Worm (Caenorhabditis elegans): Measurements from ENCODE around the gene svh-1.

svh-1 gene

DNA sequence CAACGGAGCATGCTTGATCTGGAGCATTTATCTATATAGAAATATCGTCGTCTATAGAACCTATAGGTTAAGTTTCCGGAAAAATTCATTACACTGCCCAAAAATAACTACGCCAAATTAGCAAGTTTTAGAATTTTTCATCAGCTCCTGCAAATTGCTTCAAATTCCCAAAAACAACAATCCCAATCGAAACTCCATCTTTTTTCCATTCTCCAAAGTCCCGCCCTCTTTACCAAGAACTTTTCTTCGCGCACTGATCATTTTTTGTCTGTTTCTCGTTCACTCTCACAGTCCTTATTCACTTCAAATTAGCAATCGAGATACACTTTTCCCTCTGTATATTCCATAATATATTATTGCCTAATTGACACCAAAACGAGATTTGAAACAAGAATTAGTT lies at the start of gene svh-1:
svh-1 (plus strand) TSS at position 301 of the 400 bp plus-strand sequence.
- TF ChIP-seq F57A8.1 (GFP tag; optimal IDR thresholded peaks at IDR 0.05) (no peak), sptf-2 (GFP tag; optimal IDR thresholded peaks at IDR 0.05) (no peak), mxl-1 (tag; optimal IDR thresholded peaks at IDR 0.05) (no peak), snpc-1.1 (tag; optimal IDR thresholded peaks at IDR 0.05; ENCODE audit: insufficient read depth) (no peak), F37B4.10 (GFP tag; IDR thresholded peaks at IDR 0.05) (no peak), ekl-4 (GFP tag; IDR thresholded peaks at IDR 0.05) (no peak), ceh-79 (tag; optimal IDR thresholded peaks at IDR 0.05) (no peak), C06A6.2 (GFP tag; conservative IDR thresholded peaks at IDR 0.05) (no peak), lir-1 (GFP tag; conservative IDR thresholded peaks at IDR 0.05) (no peak), lsy-27 (tag; optimal IDR thresholded peaks at IDR 0.05; ENCODE audit: borderline replicate concordance, insufficient read depth) (no peak), bed-1 (GFP tag; IDR thresholded peaks at IDR 0.05) (no peak), lin-35 (GFP tag; optimal IDR thresholded peaks at IDR 0.05) (no peak), pha-4 (tag; optimal IDR thresholded peaks at IDR 0.05) (no peak), T26A5.8 (tag; optimal IDR thresholded peaks at IDR 0.05) (no peak)

- TF ChIP-seq nhr-80 (tag; optimal IDR thresholded peaks at IDR 0.05) (no peak), lir-1 (GFP tag; conservative IDR thresholded peaks at IDR 0.05) (no peak), mes-4 (tag; optimal IDR thresholded peaks at IDR 0.05) (no peak), madf-6 (GFP tag; IDR thresholded peaks at IDR 0.05) (no peak), chd-7 (tag; optimal IDR thresholded peaks at IDR 0.05) (no peak), B0019.2 (GFP tag; conservative IDR thresholded peaks at IDR 0.05) (no peak), let-526 (GFP tag; IDR thresholded peaks at IDR 0.05) (no peak), B0336.3 (GFP tag; IDR thresholded peaks at IDR 0.05) (no peak), xnd-1 (tag; optimal IDR thresholded peaks at IDR 0.05) (no peak)
Measured at ce11 chrIV:8157161-8157560, 49.3 kb upstream of the svh-1 start, which contains the start of gene B0218.5. Gene B0218.5 (minus strand): TSS chrIV:8157261.

DNA sequence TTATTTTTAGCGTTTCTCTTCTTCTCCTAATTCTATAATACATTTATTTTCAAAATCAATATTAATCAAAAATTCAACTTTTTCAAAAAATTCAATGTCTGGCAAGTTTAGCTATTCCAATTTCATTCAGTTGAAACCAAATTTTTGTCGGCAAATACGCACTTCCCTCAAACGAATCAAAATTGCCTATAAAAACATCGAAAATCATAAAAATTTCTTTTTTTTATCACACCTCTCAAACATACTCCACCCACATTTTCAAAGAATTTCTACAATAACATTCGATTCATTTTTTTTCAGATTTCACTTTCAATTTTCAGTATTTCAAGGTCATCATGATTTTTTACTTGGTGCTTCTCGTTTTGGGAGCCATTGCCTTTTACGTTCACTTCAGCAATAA lies 47.3 kb upstream of the svh-1 start, which contains the start of gene faah-1:
faah-1 (plus strand) TSS at position 301 of the 400 bp plus-strand sequence.
- no peak for TF ChIP-seq dpff-1 (tag; optimal IDR thresholded peaks at IDR 0.05)
- TF ChIP-seq Y53F4B.3 (GFP tag; IDR thresholded peaks at IDR 0.05): no peak
- no peak for TF ChIP-seq F22D6.2 (tag; optimal IDR thresholded peaks at IDR 0.05)
- TF ChIP-seq zim-3 (tag; optimal IDR thresholded peaks at IDR 0.05): no peak
- TF ChIP-seq B0261.1 (tag; optimal IDR thresholded peaks at IDR 0.05): no peak
- TF ChIP-seq Y67H2A.10 (GFP tag; conservative IDR thresholded peaks at IDR 0.05): no peak
- no peak for TF ChIP-seq Y56A3A.18 (GFP tag; IDR thresholded peaks at IDR 0.05)
- no peak for TF ChIP-seq ZK185.1 (tag; optimal IDR thresholded peaks at IDR 0.05; ENCODE audit: poor library complexity, severe bottlenecking)
- TF ChIP-seq ets-4 (GFP tag; optimal IDR thresholded peaks at IDR 0.05): no peak
- no peak for TF ChIP-seq sptf-2 (GFP tag; optimal IDR thresholded peaks at IDR 0.05)
- TF ChIP-seq lsy-27 (tag; optimal IDR thresholded peaks at IDR 0.05; ENCODE audit: borderline replicate concordance, insufficient read depth): no peak
- TF ChIP-seq bed-2 (GFP tag; IDR thresholded peaks at IDR 0.05): no peak

- TF ChIP-seq ceh-40 (GFP tag; IDR thresholded peaks at IDR 0.05): no peak
- TF ChIP-seq Y53G8AR.9 (GFP tag; conservative IDR thresholded peaks at IDR 0.05): no peak
- no peak for TF ChIP-seq let-526 (GFP tag; IDR thresholded peaks at IDR 0.05)
- TF ChIP-seq ama-1 (optimal IDR thresholded peaks at IDR 0.05): no peak
- no peak for TF ChIP-seq ama-1 (GFP tag; optimal IDR thresholded peaks at IDR 0.05)
- no peak for TF ChIP-seq pha-4 (tag; optimal IDR thresholded peaks at IDR 0.05)
- TF ChIP-seq lsy-27 (tag; optimal IDR thresholded peaks at IDR 0.05; ENCODE audit: borderline replicate concordance, insufficient read depth): no peak
- TF ChIP-seq zim-3 (tag; optimal IDR thresholded peaks at IDR 0.05): no peak
- no peak for TF ChIP-seq pbrm-1 (GFP tag; IDR thresholded peaks at IDR 0.05)
- TF ChIP-seq nhr-179 (tag; optimal IDR thresholded peaks at IDR 0.05): no peak
- TF ChIP-seq snpc-4 (GFP tag; optimal IDR thresholded peaks at IDR 0.05): no peak
- TF ChIP-seq snpc-4 (tag; optimal IDR thresholded peaks at IDR 0.05): no peak
- no peak for TF ChIP-seq madf-8 (GFP tag; conservative IDR thresholded peaks at IDR 0.05)
- no peak for TF ChIP-seq rec-8 (tag; optimal IDR thresholded peaks at IDR 0.05)
- no peak for TF ChIP-seq ztf-6 (GFP tag; IDR thresholded peaks at IDR 0.05)
- TF ChIP-seq ekl-4 (GFP tag; IDR thresholded peaks at IDR 0.05): no peak
- no peak for TF ChIP-seq K12H6.12 (tag; optimal IDR thresholded peaks at IDR 0.05)
- TF ChIP-seq hlh-12 (tag; optimal IDR thresholded peaks at IDR 0.05): no peak
Measured at ce11 chrIV:8159995-8160394, 46.4 kb upstream of the svh-1 start.
